Worm (Caenorhabditis elegans) whole organism, mixed stage, embryonic: ENCODE data around the gene smc-6.

Experiments
- ceh-83 ChIP-seq: fragments of 200-800 bp; sonication (Bioruptor generic); optimal IDR thresholded peaks from 2 replicates; lab custom pipeline; 2018; ENCODE audit warnings: mild to moderate bottlenecking, missing genetic modification characterization, missing compliant biosample characterization
- drap-1 ChIP-seq: fragments of 200-800 bp; sonication (Bioruptor generic); optimal IDR thresholded peaks from 3 replicates; lab custom pipeline; 2018; ENCODE audit warnings: mild to moderate bottlenecking, missing genetic modification characterization, missing compliant biosample characterization
- elt-1 ChIP-seq: sonication (generic microtip); optimal IDR thresholded peaks from 2 replicates; lab custom pipeline; 2017; ENCODE audit warnings: missing genetic modification characterization, mild to moderate bottlenecking, missing compliant biosample characterization, antibody characterized with exemption, moderate library complexity, borderline replicate concordance; ENCODE audit not compliant: insufficient read depth
- elt-3 ChIP-seq: fragments of 150-350 bp; optimal IDR thresholded peaks from 2 replicates; lab custom pipeline; 2014; ENCODE audit warnings: missing biosample characterization, missing genetic modification characterization
- lin-13 ChIP-seq: fragments of 150-350 bp; optimal IDR thresholded peaks from 2 replicates; lab custom pipeline; 2014; ENCODE audit warnings: missing biosample characterization, missing genetic modification characterization
- lin-32 ChIP-seq: fragments of 200-800 bp; sonication (Bioruptor generic); optimal IDR thresholded peaks from 2 replicates; lab custom pipeline; 2018; ENCODE audit warnings: mild to moderate bottlenecking, missing genetic modification characterization, missing compliant biosample characterization
- lsy-2 ChIP-seq: fragments of 150-350 bp; optimal IDR thresholded peaks from 2 replicates; lab custom pipeline; 2014; ENCODE audit warnings: missing biosample characterization, missing genetic modification characterization
- mep-1 ChIP-seq: fragments of 150-350 bp; optimal IDR thresholded peaks from 2 replicates; lab custom pipeline; 2017; ENCODE audit warnings: missing biosample characterization, missing genetic modification reagents, missing genetic modification characterization, inconsistent platforms
- nhr-28 ChIP-seq: fragments of 150-350 bp; optimal IDR thresholded peaks from 2 replicates; lab custom pipeline; 2014; ENCODE audit warnings: missing biosample characterization, missing genetic modification characterization
- nhr-76 ChIP-seq: sonication (generic microtip); optimal IDR thresholded peaks from 2 replicates; lab custom pipeline; 2017; ENCODE audit warnings: missing biosample characterization, missing genetic modification characterization
- pha-4 ChIP-seq: fragments of 150-350 bp; optimal IDR thresholded peaks from 2 replicates; lab custom pipeline; 2018; ENCODE audit warnings: missing biosample characterization, missing genetic modification reagents, missing genetic modification characterization
- snpc-4 ChIP-seq: fragments of 150-350 bp; optimal IDR thresholded peaks from 2 replicates; lab custom pipeline; 2014; ENCODE audit warnings: missing biosample characterization, missing genetic modification characterization
- unc-62 ChIP-seq: fragments of 150-350 bp; optimal IDR thresholded peaks from 2 replicates; lab custom pipeline; 2014; ENCODE audit warnings: missing biosample characterization, missing genetic modification reagents, missing genetic modification characterization

- TF ChIP-seq elt-1 (tag; lab: Kevin White, UChicago) (no peak), nhr-28 (no peak), ceh-83 (GFP tag; lab: Kevin White, UChicago) (no peak), lin-32 (no peak), nhr-76 (tag; lab: Kevin White, UChicago) (no peak), unc-62 (GFP tag; lab: Kevin White, UChicago) (no peak), lsy-2 (no peak), pha-4 (tag; lab: Kevin White, UChicago) (no peak), mep-1 (tag; lab: Kevin White, UChicago) (no peak), elt-3 (tag; lab: Kevin White, UChicago) (no peak), drap-1 (no peak), lin-13 (no peak), snpc-4 (tag; lab: Kevin White, UChicago) (no peak)
Measured at ce11 chrII:11622605-11623004, 44.1 kb downstream of the smc-6 start.
